Fruit fly (Drosophila melanogaster): ENCODE data around the gene CG33322.

The CG33322 gene

dm6 chr2L:20831060-20831459 lies 15.0 kb upstream of the CG33322 start, which contains the start of gene CG31674:
Gene CG31674 (plus strand): TSS chr2L:20831262.
- TF ChIP-seq EcR (GFP tag; optimal IDR thresholded peaks at IDR 0.05) (no peak), Dll (optimal IDR thresholded peaks at IDR 0.05) (no peak), pan (optimal IDR thresholded peaks at IDR 0.05) (no peak)

dm6 chr2L:20829755-20830396 lies 13.8 kb upstream of the CG33322 start:
- TF ChIP-seq pan (optimal IDR thresholded peaks at IDR 0.05) (no peak), usp (GFP tag; optimal IDR thresholded peaks at IDR 0.05) (no peak), psq (optimal IDR thresholded peaks at IDR 0.05) (no peak), Dll (optimal IDR thresholded peaks at IDR 0.05) (no peak), CG8478 (optimal IDR thresholded peaks at IDR 0.05) (no peak)

- TF ChIP-seq CG8478 (optimal IDR thresholded peaks at IDR 0.05) (no peak), EcR (GFP tag; optimal IDR thresholded peaks at IDR 0.05) (no peak), usp (GFP tag; optimal IDR thresholded peaks at IDR 0.05) (no peak), pan (optimal IDR thresholded peaks at IDR 0.05) (no peak), psq (optimal IDR thresholded peaks at IDR 0.05) (no peak), Dll (optimal IDR thresholded peaks at IDR 0.05) (no peak)
Measured at dm6 chr2L:20829309-20829708, 13.3 kb upstream of the CG33322 start, which contains the start of gene CG31673. Gene CG31673 (plus strand): TSS chr2L:20829609.

- no peak for TF ChIP-seq pan (optimal IDR thresholded peaks at IDR 0.05)
Measured at dm6 chr2L:20828701-20829100, 12.7 kb upstream of the CG33322 start.

dm6 chr2L:20827045-20827444 lies 11.0 kb upstream of the CG33322 start:
- TF ChIP-seq Dll (optimal IDR thresholded peaks at IDR 0.05) (no peak), CG8478 (optimal IDR thresholded peaks at IDR 0.05) (no peak), psq (optimal IDR thresholded peaks at IDR 0.05) (no peak), usp (GFP tag; optimal IDR thresholded peaks at IDR 0.05) (no peak), EcR (GFP tag; optimal IDR thresholded peaks at IDR 0.05) (no peak), pan (optimal IDR thresholded peaks at IDR 0.05) (no peak)

dm6 chr2L:20826226-20826625 lies 10.2 kb upstream of the CG33322 start:
- TF ChIP-seq Dll (optimal IDR thresholded peaks at IDR 0.05) (no peak), pan (optimal IDR thresholded peaks at IDR 0.05) (no peak)

- no peak for TF ChIP-seq Dll (optimal IDR thresholded peaks at IDR 0.05)
- no peak for TF ChIP-seq CG8478 (optimal IDR thresholded peaks at IDR 0.05)
Measured at dm6 chr2L:20825265-20825664, 9.2 kb upstream of the CG33322 start.

- no peak for TF ChIP-seq psq (optimal IDR thresholded peaks at IDR 0.05)
- no peak for TF ChIP-seq EcR (GFP tag; optimal IDR thresholded peaks at IDR 0.05)
- no peak for TF ChIP-seq pan (optimal IDR thresholded peaks at IDR 0.05)
- no peak for TF ChIP-seq CG8478 (optimal IDR thresholded peaks at IDR 0.05)
- no peak for TF ChIP-seq usp (GFP tag; optimal IDR thresholded peaks at IDR 0.05)
- TF ChIP-seq Dll (optimal IDR thresholded peaks at IDR 0.05): no peak
Measured at dm6 chr2L:20824136-20824789, 8.2 kb upstream of the CG33322 start.

- peak; percentile 73 for TF ChIP-seq CG8478 (optimal IDR thresholded peaks at IDR 0.05)
- no peak for TF ChIP-seq EcR (GFP tag; optimal IDR thresholded peaks at IDR 0.05)
Measured at dm6 chr2L:20823196-20824105, 7.4 kb upstream of the CG33322 start.

- TF ChIP-seq EcR (GFP tag; optimal IDR thresholded peaks at IDR 0.05) (no peak), CG8478 (optimal IDR thresholded peaks at IDR 0.05) (no peak), Dll (optimal IDR thresholded peaks at IDR 0.05) (no peak)
Measured at dm6 chr2L:20822489-20823195, 6.6 kb upstream of the CG33322 start, which contains the start of gene CG9331. Gene CG9331 (plus strand): TSS chr2L:20822828.

dm6 chr2L:20822025-20822371 lies 6.0 kb upstream of the CG33322 start:
- TF ChIP-seq EcR (GFP tag; optimal IDR thresholded peaks at IDR 0.05): no peak
- no peak for TF ChIP-seq Dll (optimal IDR thresholded peaks at IDR 0.05)
- no peak for TF ChIP-seq pan (optimal IDR thresholded peaks at IDR 0.05)
- TF ChIP-seq CG8478 (optimal IDR thresholded peaks at IDR 0.05): no peak

- TF ChIP-seq psq (optimal IDR thresholded peaks at IDR 0.05) (no peak), usp (GFP tag; optimal IDR thresholded peaks at IDR 0.05) (no peak), Dll (optimal IDR thresholded peaks at IDR 0.05) (no peak), pan (optimal IDR thresholded peaks at IDR 0.05) (no peak), CG8478 (optimal IDR thresholded peaks at IDR 0.05) (no peak), EcR (GFP tag; optimal IDR thresholded peaks at IDR 0.05) (no peak)
Measured at dm6 chr2L:20821249-20822024, 5.4 kb upstream of the CG33322 start.
